Worm (Caenorhabditis elegans) whole organism, L3 larva: ENCODE results near the gene C05C12.1.

Experiments
- R02D3.7 ChIP-seq: fragments of 150-350 bp; optimal IDR thresholded peaks from 2 replicates; lab custom pipeline; 2014; ENCODE audit warnings: missing biosample characterization, missing genetic modification characterization
- ZK546.5 ChIP-seq: sonication (generic microtip); optimal IDR thresholded peaks from 2 replicates; lab custom pipeline; 2017; ENCODE audit warnings: missing biosample characterization, missing genetic modification characterization
- aly-2 ChIP-seq: fragments of 150-350 bp; optimal IDR thresholded peaks from 2 replicates; lab custom pipeline; 2014; ENCODE audit warnings: missing biosample characterization, missing genetic modification characterization
- ama-1 ChIP-seq: fragments of 150-350 bp; optimal IDR thresholded peaks from 2 replicates; lab custom pipeline; 2018
- ceh-16 ChIP-seq: sonication (generic microtip); optimal IDR thresholded peaks from 2 replicates; lab custom pipeline; 2017; ENCODE audit warnings: missing biosample characterization, missing genetic modification characterization
- ceh-28 ChIP-seq: fragments of 150-350 bp; optimal IDR thresholded peaks from 2 replicates; lab custom pipeline; 2014; ENCODE audit warnings: missing biosample characterization, missing genetic modification reagents, missing genetic modification characterization
- ceh-82 ChIP-seq: fragments of 150-350 bp; optimal IDR thresholded peaks from 2 replicates; lab custom pipeline; 2014; ENCODE audit warnings: missing biosample characterization, missing genetic modification characterization
- ceh-9 ChIP-seq: sonication (generic microtip); optimal IDR thresholded peaks from 2 replicates; lab custom pipeline; 2018; ENCODE audit warnings: missing biosample characterization, missing genetic modification characterization
- daf-12 ChIP-seq: fragments of 150-350 bp; optimal IDR thresholded peaks from 2 replicates; lab custom pipeline; 2014; ENCODE audit warnings: missing biosample characterization, missing genetic modification reagents, missing genetic modification characterization
- egl-27 ChIP-seq: sonication (generic microtip); optimal IDR thresholded peaks from 4 replicates; lab custom pipeline; 2017; ENCODE audit warnings: missing biosample characterization, missing genetic modification reagents, missing genetic modification characterization
- egl-5 ChIP-seq: fragments of 150-350 bp; optimal IDR thresholded peaks from 2 replicates; lab custom pipeline; 2017; ENCODE audit warnings: missing biosample characterization, missing genetic modification reagents, missing genetic modification characterization, inconsistent platforms
- elt-1 ChIP-seq: fragments of 150-350 bp; optimal IDR thresholded peaks from 2 replicates; lab custom pipeline; 2014; ENCODE audit warnings: missing biosample characterization, missing genetic modification characterization
- elt-2 ChIP-seq: sonication (generic microtip); optimal IDR thresholded peaks from 2 replicates; lab custom pipeline; 2016; ENCODE audit warnings: missing genetic modification reagents, mild to moderate bottlenecking, missing genetic modification characterization, missing compliant biosample characterization
- elt-3 ChIP-seq, 3 experiments: fragments of 150-350 bp in 1 of 3; sonication (generic microtip) in 2 of 3; optimal IDR thresholded peaks; 2 replicates in 2 of 3; 4 replicates in 1 of 3; lab custom pipeline; 2014 to 2017; ENCODE audit warnings: missing biosample characterization in 3 of 3, missing genetic modification characterization in 3 of 3
- eor-1 ChIP-seq, 2 experiments: fragments of 150-350 bp; optimal IDR thresholded peaks; 2 replicates each; lab custom pipeline; 2014 to 2018; ENCODE audit warnings: missing biosample characterization in 2 of 2, missing genetic modification characterization in 2 of 2
- fkh-2 ChIP-seq: fragments of 150-350 bp; optimal IDR thresholded peaks from 2 replicates; lab custom pipeline; 2014; ENCODE audit warnings: missing biosample characterization, missing genetic modification reagents, missing genetic modification characterization
- fos-1 ChIP-seq: fragments of 150-350 bp; optimal IDR thresholded peaks from 2 replicates; lab custom pipeline; 2014; ENCODE audit warnings: missing biosample characterization, missing genetic modification characterization
- lin-15B ChIP-seq: fragments of 150-350 bp; optimal IDR thresholded peaks from 2 replicates; lab custom pipeline; 2014; ENCODE audit warnings: missing biosample characterization, missing genetic modification characterization
- mdl-1 ChIP-seq: fragments of 150-350 bp; optimal IDR thresholded peaks from 2 replicates; lab custom pipeline; 2014; ENCODE audit warnings: missing biosample characterization, missing genetic modification characterization
- mml-1 ChIP-seq: fragments of 150-350 bp; sonication (generic microtip); optimal IDR thresholded peaks from 3 replicates; lab custom pipeline; 2014; ENCODE audit warnings: missing biosample characterization, missing genetic modification characterization
- nfya-1 ChIP-seq: sonication (generic microtip); optimal IDR thresholded peaks from 2 replicates; lab custom pipeline; 2017; ENCODE audit warnings: missing genetic modification characterization, mild to moderate bottlenecking, missing compliant biosample characterization, antibody characterized with exemption, moderate library complexity; ENCODE audit not compliant: insufficient read depth
- nhr-11 ChIP-seq: fragments of 150-350 bp; optimal IDR thresholded peaks from 2 replicates; lab custom pipeline; 2014; ENCODE audit warnings: missing biosample characterization, missing genetic modification characterization
- nhr-12 ChIP-seq: fragments of 150-350 bp; optimal IDR thresholded peaks from 2 replicates; lab custom pipeline; 2014; ENCODE audit warnings: missing biosample characterization, missing genetic modification characterization
- nhr-23 ChIP-seq: fragments of 150-350 bp; optimal IDR thresholded peaks from 2 replicates; lab custom pipeline; 2014; ENCODE audit warnings: missing biosample characterization, missing genetic modification reagents, missing genetic modification characterization
- nhr-237 ChIP-seq: fragments of 150-350 bp; optimal IDR thresholded peaks from 2 replicates; lab custom pipeline; 2014; ENCODE audit warnings: missing biosample characterization, missing genetic modification characterization
- nhr-25 ChIP-seq: sonication (generic microtip); optimal IDR thresholded peaks from 2 replicates; lab custom pipeline; 2017; ENCODE audit warnings: missing biosample characterization, missing genetic modification characterization
- nhr-28 ChIP-seq: fragments of 150-350 bp; optimal IDR thresholded peaks from 2 replicates; lab custom pipeline; 2014; ENCODE audit warnings: missing biosample characterization, missing genetic modification characterization
- nhr-43 ChIP-seq: sonication (generic microtip); optimal IDR thresholded peaks from 2 replicates; lab custom pipeline; 2016; ENCODE audit warnings: mild to moderate bottlenecking, missing genetic modification characterization, missing compliant biosample characterization; ENCODE audit not compliant: poor library complexity, severe bottlenecking
- nhr-67 ChIP-seq: fragments of 150-350 bp; optimal IDR thresholded peaks from 2 replicates; lab custom pipeline; 2014; ENCODE audit warnings: missing biosample characterization, missing genetic modification characterization
- nhr-76 ChIP-seq: fragments of 150-350 bp; sonication (generic microtip); optimal IDR thresholded peaks from 5 replicates; lab custom pipeline; 2014; ENCODE audit warnings: missing biosample characterization, missing genetic modification characterization
- nhr-77 ChIP-seq: fragments of 150-350 bp; optimal IDR thresholded peaks from 2 replicates; lab custom pipeline; 2014; ENCODE audit warnings: missing biosample characterization, missing genetic modification characterization
- pha-4 ChIP-seq: fragments of 150-350 bp; optimal IDR thresholded peaks from 2 replicates; lab custom pipeline; 2014; ENCODE audit warnings: missing biosample characterization, missing genetic modification reagents, missing genetic modification characterization
- pqm-1 ChIP-seq: fragments of 150-350 bp; optimal IDR thresholded peaks from 2 replicates; lab custom pipeline; 2017; ENCODE audit warnings: missing biosample characterization, missing genetic modification characterization, inconsistent platforms
- snpc-4 ChIP-seq: fragments of 150-350 bp; optimal IDR thresholded peaks from 2 replicates; lab custom pipeline; 2014; ENCODE audit warnings: missing biosample characterization, missing genetic modification characterization
- tbx-2 ChIP-seq: sonication (generic microtip); optimal IDR thresholded peaks from 2 replicates; lab custom pipeline; 2016; ENCODE audit warnings: mild to moderate bottlenecking, missing genetic modification characterization, missing compliant biosample characterization
- unc-39 ChIP-seq: sonication (generic microtip); optimal IDR thresholded peaks from 4 replicates; lab custom pipeline; 2017; ENCODE audit warnings: missing biosample characterization, missing genetic modification characterization
- unc-62 ChIP-seq: fragments of 150-350 bp; sonication (generic microtip); optimal IDR thresholded peaks from 4 replicates; lab custom pipeline; 2014; ENCODE audit warnings: missing biosample characterization, missing genetic modification reagents, missing genetic modification characterization

The C05C12.1 gene

DNA sequence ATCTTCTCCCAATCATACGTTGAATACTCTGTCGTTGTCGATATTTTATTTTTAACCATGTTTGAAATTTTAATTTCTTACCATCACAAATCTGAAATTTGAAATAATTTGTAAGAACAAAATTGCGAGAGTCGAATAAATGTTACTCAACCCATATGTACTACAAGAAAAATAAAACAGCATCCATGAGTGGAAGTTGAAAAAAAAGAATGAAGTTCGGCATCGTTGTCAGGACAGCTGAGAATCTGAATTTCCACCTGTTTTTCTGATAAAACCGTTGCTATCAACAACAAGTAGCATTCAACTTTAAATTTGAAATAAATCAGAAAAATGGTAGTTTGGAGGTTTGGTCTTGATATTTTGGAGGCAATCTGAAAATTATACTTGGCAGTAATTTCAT is 29.9 kb upstream of the C05C12.1 start, which contains the start of gene C29F4.3:
C29F4.3 (minus strand) TSS at position 101 of the 400 bp plus-strand sequence.
- TF ChIP-seq aly-2 (tag; lab: Kevin White, UChicago) (no peak), nhr-11 (tag; lab: Kevin White, UChicago) (no peak), ceh-28 (tag; lab: Kevin White, UChicago) (no peak), nhr-23 (tag; lab: Kevin White, UChicago) (no peak), nhr-28 (tag; lab: Kevin White, UChicago) (no peak), snpc-4 (tag; lab: Kevin White, UChicago) (no peak)
- TF ChIP-seq, all 47 proteins: peak for 0

DNA sequence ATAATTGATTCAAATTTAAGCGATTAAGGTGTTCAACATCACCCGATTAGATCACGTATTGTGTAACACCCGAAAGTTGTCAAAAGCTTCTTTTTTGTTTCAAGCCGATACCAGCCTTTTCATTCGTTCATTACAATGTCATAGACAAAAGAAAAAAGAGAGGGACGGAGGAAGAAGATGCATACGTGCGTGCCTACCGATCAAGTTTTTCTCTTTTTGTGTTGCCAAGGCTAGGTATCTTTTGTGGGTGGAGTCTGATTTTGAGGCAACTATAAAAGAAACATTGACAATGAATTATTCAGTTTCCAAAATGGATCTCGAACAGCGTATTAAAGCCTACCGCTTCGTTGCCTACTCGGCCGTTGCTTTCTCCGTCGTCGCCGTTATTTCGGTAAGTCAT is 28.6 kb upstream of the C05C12.1 start, which contains the start of gene col-125:
col-125 (plus strand) TSS at position 301 of the 400 bp plus-strand sequence.
- TF ChIP-seq nhr-237 (tag; lab: Kevin White, UChicago) = no peak
- TF ChIP-seq ceh-82 (tag; lab: Kevin White, UChicago) = no peak
- TF ChIP-seq egl-5 (tag; lab: Kevin White, UChicago) = no peak
- TF ChIP-seq nfya-1 (tag; lab: Kevin White, UChicago) = peak; percentile 21
- peak; percentile 70 for TF ChIP-seq nhr-25 (tag; lab: Kevin White, UChicago)

DNA sequence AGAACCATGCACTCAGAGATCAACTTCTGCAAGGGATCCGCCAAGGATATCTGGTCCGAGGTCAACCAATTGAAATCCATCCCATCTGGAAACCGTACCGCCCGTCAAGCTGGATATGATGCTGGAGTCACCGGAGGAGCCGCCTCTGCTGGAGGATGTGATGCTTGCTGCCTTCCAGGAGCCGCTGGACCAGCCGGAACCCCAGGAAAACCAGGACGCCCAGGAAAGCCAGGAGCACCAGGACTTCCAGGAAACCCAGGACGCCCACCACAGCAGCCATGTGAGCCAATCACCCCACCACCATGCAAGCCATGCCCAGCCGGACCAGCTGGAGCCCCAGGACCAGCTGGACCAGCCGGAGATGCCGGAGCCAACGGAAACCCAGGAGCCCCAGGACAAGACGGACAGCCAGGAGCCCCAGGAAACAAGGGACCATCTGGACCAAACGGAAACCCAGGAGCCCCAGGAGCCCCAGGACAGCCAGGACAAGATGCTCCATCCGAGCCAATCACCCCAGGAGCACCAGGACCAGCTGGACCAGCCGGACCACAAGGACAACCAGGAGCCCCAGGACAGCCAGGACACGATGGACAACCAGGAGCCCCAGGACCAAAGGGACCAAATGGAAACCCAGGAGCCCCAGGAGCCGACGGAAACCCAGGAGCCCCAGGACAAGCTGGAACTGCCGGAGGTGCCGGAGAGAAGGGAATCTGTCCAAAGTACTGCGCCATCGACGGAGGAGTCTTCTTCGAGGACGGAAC is 27.9 kb upstream of the C05C12.1 start:
- peak; percentile 51 for TF ChIP-seq nhr-43

DNA sequence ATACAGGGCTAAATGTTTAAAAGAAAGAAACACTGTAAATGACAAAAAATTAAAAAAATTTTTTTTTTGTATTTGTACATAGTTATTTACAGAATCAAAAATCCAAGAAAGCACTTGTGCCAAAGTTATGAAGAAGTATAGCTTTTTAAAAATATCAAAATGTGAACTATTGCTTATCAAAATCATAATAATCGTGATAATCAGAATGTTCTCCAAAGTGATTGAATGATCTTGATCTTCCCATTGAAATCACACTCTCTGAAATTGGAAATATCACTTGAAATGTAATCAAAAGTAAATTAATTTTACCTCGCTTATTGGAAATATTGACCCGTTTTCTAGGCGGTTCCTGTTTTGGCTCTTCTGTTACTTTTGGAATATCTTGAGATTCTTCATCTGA is 27.2 kb upstream of the C05C12.1 start:
- TF ChIP-seq mml-1 (tag; lab: Kevin White, UChicago) = no peak
- TF ChIP-seq fos-1 (tag; lab: Kevin White, UChicago) = no peak
- TF ChIP-seq nhr-67 (tag; lab: Kevin White, UChicago) = no peak
- no peak for TF ChIP-seq tbx-2 (tag; lab: Kevin White, UChicago)
- no peak for TF ChIP-seq nhr-12 (tag; lab: Kevin White, UChicago)
- TF ChIP-seq mdl-1 (tag; lab: Kevin White, UChicago) = no peak
- no peak for TF ChIP-seq fkh-2 (tag; lab: Kevin White, UChicago)
- no peak for TF ChIP-seq elt-2 (tag; lab: Kevin White, UChicago)
- no peak for TF ChIP-seq ceh-82 (tag; lab: Kevin White, UChicago)
- no peak for TF ChIP-seq nhr-28 (tag; lab: Kevin White, UChicago)
- peak; percentile 29 for TF ChIP-seq nhr-43
- TF ChIP-seq nhr-25 (tag; lab: Kevin White, UChicago) = peak; percentile 1
- no peak for TF ChIP-seq nhr-77 (tag; lab: Kevin White, UChicago)
- peak in 1 of 3 experiments; percentile 51 for TF ChIP-seq elt-3 (tag; optimal IDR thresholded peaks at IDR 0.05; lab: Kevin White, UChicago)
- no peak for TF ChIP-seq elt-1
- TF ChIP-seq nhr-11 (tag; lab: Kevin White, UChicago) = no peak
- TF ChIP-seq ama-1 (lab: Kevin White, UChicago) = no peak
- TF ChIP-seq pha-4 (tag; lab: Kevin White, UChicago) = no peak
- no peak for TF ChIP-seq unc-62 (GFP tag; lab: Kevin White, UChicago)
- no peak for TF ChIP-seq eor-1 (tag; optimal IDR thresholded peaks at IDR 0.05; lab: Kevin White, UChicago)
- no peak for TF ChIP-seq ceh-16 (tag; lab: Kevin White, UChicago)
- TF ChIP-seq R02D3.7 (tag; lab: Kevin White, UChicago) = peak; percentile 15
- TF ChIP-seq lin-15B (tag; lab: Kevin White, UChicago) = no peak
- TF ChIP-seq egl-27 (tag; lab: Kevin White, UChicago) = no peak

DNA sequence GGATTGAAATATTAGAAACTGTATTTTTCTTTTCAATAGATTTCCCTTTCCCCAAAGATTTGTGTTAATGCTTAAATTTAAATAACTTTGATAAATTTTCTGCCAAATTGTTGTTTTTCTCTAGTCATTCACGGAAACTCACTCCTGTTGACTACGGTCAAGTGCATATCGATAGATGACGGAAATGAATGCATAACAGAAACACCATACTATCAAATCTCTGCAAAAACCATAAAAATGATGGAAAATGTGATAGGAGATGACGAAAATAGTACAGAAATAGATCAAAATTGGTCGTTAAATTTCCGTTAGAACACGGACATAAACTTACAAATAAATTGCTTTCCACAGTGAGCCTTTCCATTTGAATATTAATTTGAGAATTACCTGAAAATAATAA is 24.8 kb upstream of the C05C12.1 start:
- peak; percentile 12 for TF ChIP-seq pqm-1
- no peak for TF ChIP-seq ZK546.5
- TF ChIP-seq nhr-43 = no peak
- no peak for TF ChIP-seq unc-39
- no peak for TF ChIP-seq daf-12
- no peak for TF ChIP-seq nhr-76 (tag; lab: Kevin White, UChicago)
- no peak for TF ChIP-seq ceh-9 (tag; lab: Kevin White, UChicago)
- TF ChIP-seq elt-2 (tag; lab: Kevin White, UChicago) = peak; percentile 45
